Worm (Caenorhabditis elegans) whole organism, L1 larva: ENCODE data around the gene eif-2Balpha.

Experiments
- C04F5.9 ChIP-seq: sonication (generic microtip); optimal IDR thresholded peaks from 2 replicates; lab custom pipeline; 2016; ENCODE audit warnings: missing genetic modification characterization, missing compliant biosample characterization
- C16A3.4 ChIP-seq: fragments of 150-350 bp; optimal IDR thresholded peaks from 2 replicates; lab custom pipeline; 2014; ENCODE audit warnings: missing biosample characterization, missing genetic modification characterization
- C34B4.2 ChIP-seq: sonication (generic microtip); optimal IDR thresholded peaks from 2 replicates; lab custom pipeline; 2017; ENCODE audit warnings: mild to moderate bottlenecking, missing genetic modification characterization, missing compliant biosample characterization
- F16B12.6 ChIP-seq: fragments of 150-350 bp; optimal IDR thresholded peaks from 2 replicates; lab custom pipeline; 2014; ENCODE audit warnings: missing biosample characterization, missing genetic modification characterization
- aha-1 ChIP-seq: fragments of 150-350 bp; optimal IDR thresholded peaks from 2 replicates; lab custom pipeline; 2014; ENCODE audit warnings: missing biosample characterization, missing genetic modification characterization
- aly-2 ChIP-seq: fragments of 150-350 bp; optimal IDR thresholded peaks from 2 replicates; lab custom pipeline; 2014; ENCODE audit warnings: missing biosample characterization, missing genetic modification characterization
- ama-1 ChIP-seq: fragments of 150-350 bp; optimal IDR thresholded peaks from 2 replicates; lab custom pipeline; 2014
- ceh-8 ChIP-seq: fragments of 200-800 bp; sonication (Bioruptor generic); optimal IDR thresholded peaks from 2 replicates; lab custom pipeline; 2018; ENCODE audit warnings: mild to moderate bottlenecking, missing genetic modification characterization, moderate library complexity, missing compliant biosample characterization
- ceh-82 ChIP-seq, 3 experiments: fragments of 150-350 bp in 1 of 3; sonication (generic microtip) in 2 of 3; optimal IDR thresholded peaks; 2 replicates each; lab custom pipeline; 2014 to 2017; ENCODE audit warnings: missing biosample characterization in 3 of 3, missing genetic modification characterization in 3 of 3
- ceh-88 ChIP-seq: fragments of 200-800 bp; sonication (Bioruptor generic); IDR thresholded peaks from 2 replicates; pipeline ENCODE4 v1.3.6; 2022; ENCODE audit warnings: missing genetic modification characterization, missing compliant biosample characterization
- efl-1 ChIP-seq, 4 experiments: fragments of 150-350 bp; optimal IDR thresholded peaks in 3 of 4; peaks in 1 of 4; 1 replicate in 1 of 4; 2 replicates in 3 of 4; lab custom pipeline; 2014; ENCODE audit warnings: missing biosample characterization in 2 of 4, missing genetic modification characterization in 2 of 4, missing genetic modification reagents in 2 of 4
- egl-27 ChIP-seq, 2 experiments: fragments of 150-350 bp in 1 of 2; sonication (generic microtip); optimal IDR thresholded peaks; 3 replicates each; lab custom pipeline; 2017 to 2018; ENCODE audit warnings: missing biosample characterization in 2 of 2, missing genetic modification characterization in 2 of 2, missing genetic modification reagents in 2 of 2
- fkh-4 ChIP-seq: sonication (generic microtip); optimal IDR thresholded peaks from 2 replicates; lab custom pipeline; 2016; ENCODE audit warnings: missing compliant biosample characterization, missing genetic modification characterization, borderline replicate concordance
- fkh-8 ChIP-seq: sonication (generic microtip); optimal IDR thresholded peaks from 2 replicates; lab custom pipeline; 2016; ENCODE audit warnings: mild to moderate bottlenecking, missing genetic modification characterization, missing compliant biosample characterization
- grh-1 ChIP-seq: fragments of 200-800 bp; sonication (Bioruptor generic); IDR thresholded peaks from 2 replicates; pipeline ENCODE4 v1.3.6; 2022; ENCODE audit warnings: missing genetic modification reagents, missing genetic modification characterization, missing compliant biosample characterization
- hlh-4 ChIP-seq: sonication (generic microtip); optimal IDR thresholded peaks from 2 replicates; lab custom pipeline; 2016; ENCODE audit warnings: mild to moderate bottlenecking, missing genetic modification characterization, missing compliant biosample characterization
- irx-1 ChIP-seq: sonication (generic microtip); optimal IDR thresholded peaks from 2 replicates; lab custom pipeline; 2016; ENCODE audit warnings: missing genetic modification characterization, missing compliant biosample characterization
- lin-35 ChIP-seq, 2 experiments: fragments of 150-350 bp; optimal IDR thresholded peaks; 2 replicates each; lab custom pipeline; 2014; ENCODE audit warnings: missing biosample characterization in 2 of 2, missing genetic modification characterization in 2 of 2, missing genetic modification reagents in 2 of 2
- lir-3 ChIP-seq: sonication (generic microtip); optimal IDR thresholded peaks from 2 replicates; lab custom pipeline; 2016; ENCODE audit warnings: mild to moderate bottlenecking, missing genetic modification characterization, moderate library complexity, missing compliant biosample characterization; ENCODE audit not compliant: poor library complexity
- lsy-2 ChIP-seq, 2 experiments: fragments of 150-350 bp; optimal IDR thresholded peaks; 2 replicates each; lab custom pipeline; 2014; ENCODE audit warnings: missing biosample characterization in 2 of 2, missing genetic modification characterization in 2 of 2
- mab-9 ChIP-seq: fragments of 200-800 bp; sonication (Bioruptor generic); IDR thresholded peaks from 2 replicates; pipeline ENCODE4 v1.3.6; 2022; ENCODE audit warnings: missing genetic modification reagents, missing genetic modification characterization, missing compliant biosample characterization
- mef-2 ChIP-seq: fragments of 150-350 bp; optimal IDR thresholded peaks from 2 replicates; lab custom pipeline; 2014; ENCODE audit warnings: missing biosample characterization, missing genetic modification characterization
- nhr-12 ChIP-seq: sonication (generic microtip); optimal IDR thresholded peaks from 2 replicates; lab custom pipeline; 2017; ENCODE audit warnings: missing biosample characterization, missing genetic modification characterization
- nhr-19 ChIP-seq: fragments of 200-800 bp; sonication (Bioruptor generic); conservative IDR thresholded peaks from 2 replicates; pipeline ENCODE4 v1.3.6; 2022; ENCODE audit warnings: missing genetic modification characterization, missing compliant biosample characterization
- nhr-20 ChIP-seq: sonication (generic microtip); optimal IDR thresholded peaks from 2 replicates; lab custom pipeline; 2016; ENCODE audit warnings: mild to moderate bottlenecking, missing genetic modification characterization, missing compliant biosample characterization
- nhr-237 ChIP-seq: fragments of 150-350 bp; optimal IDR thresholded peaks from 2 replicates; lab custom pipeline; 2014; ENCODE audit warnings: missing biosample characterization, missing genetic modification characterization
- nhr-47 ChIP-seq: sonication (generic microtip); optimal IDR thresholded peaks from 2 replicates; lab custom pipeline; 2016; ENCODE audit warnings: mild to moderate bottlenecking, missing genetic modification characterization, moderate library complexity, missing compliant biosample characterization
- nhr-71 ChIP-seq: sonication (generic microtip); optimal IDR thresholded peaks from 2 replicates; lab custom pipeline; 2016; ENCODE audit warnings: mild to moderate bottlenecking, missing genetic modification characterization, moderate library complexity, missing compliant biosample characterization
- nhr-77 ChIP-seq: fragments of 150-350 bp; optimal IDR thresholded peaks from 2 replicates; lab custom pipeline; 2014; ENCODE audit warnings: missing biosample characterization, missing genetic modification characterization
- pqm-1 ChIP-seq: sonication (generic microtip); optimal IDR thresholded peaks from 3 replicates; lab custom pipeline; 2017; ENCODE audit warnings: missing biosample characterization, missing genetic modification characterization
- skn-1 ChIP-seq: fragments of 150-350 bp; optimal IDR thresholded peaks from 2 replicates; lab custom pipeline; 2014; ENCODE audit warnings: missing biosample characterization, missing genetic modification characterization
- snu-23 ChIP-seq: sonication (generic microtip); optimal IDR thresholded peaks from 2 replicates; lab custom pipeline; 2016; ENCODE audit warnings: missing genetic modification characterization, missing compliant biosample characterization
- sox-4 ChIP-seq: sonication (generic microtip); optimal IDR thresholded peaks from 2 replicates; lab custom pipeline; 2016; ENCODE audit warnings: missing genetic modification characterization, missing compliant biosample characterization
- sptf-1 ChIP-seq: fragments of 150-350 bp; optimal IDR thresholded peaks from 2 replicates; lab custom pipeline; 2014; ENCODE audit warnings: missing biosample characterization, missing genetic modification characterization
- sup-37 ChIP-seq: fragments of 200-800 bp; sonication (Bioruptor generic); optimal IDR thresholded peaks from 2 replicates; lab custom pipeline; 2018; ENCODE audit warnings: mild to moderate bottlenecking, missing genetic modification characterization, missing compliant biosample characterization
- tbx-2 ChIP-seq: sonication (generic microtip); optimal IDR thresholded peaks from 2 replicates; lab custom pipeline; 2016; ENCODE audit warnings: missing genetic modification characterization, missing compliant biosample characterization
- tlp-1 ChIP-seq: fragments of 150-350 bp; optimal IDR thresholded peaks from 2 replicates; lab custom pipeline; 2014; ENCODE audit warnings: missing biosample characterization, missing genetic modification characterization
- unc-130 ChIP-seq: fragments of 150-350 bp; optimal IDR thresholded peaks from 2 replicates; lab custom pipeline; 2017; ENCODE audit warnings: missing biosample characterization, missing genetic modification characterization, inconsistent platforms
- unc-30 ChIP-seq: sonication (generic microtip); optimal IDR thresholded peaks from 2 replicates; lab custom pipeline; 2017; ENCODE audit warnings: missing biosample characterization, missing genetic modification characterization
- unc-98 ChIP-seq: fragments of 200-800 bp; sonication (Bioruptor generic); IDR thresholded peaks from 2 replicates; pipeline ENCODE4 v1.3.6; 2022; ENCODE audit warnings: missing genetic modification characterization, missing compliant biosample characterization
- vab-15 ChIP-seq: sonication (generic microtip); optimal IDR thresholded peaks from 2 replicates; lab custom pipeline; 2017; ENCODE audit warnings: missing genotype, mild to moderate bottlenecking, missing genetic modification characterization, missing compliant biosample characterization
- xbp-1 ChIP-seq: sonication (generic microtip); optimal IDR thresholded peaks from 2 replicates; lab custom pipeline; 2016; ENCODE audit warnings: missing genetic modification characterization, missing compliant biosample characterization
- zag-1 ChIP-seq: fragments of 150-350 bp; optimal IDR thresholded peaks from 2 replicates; lab custom pipeline; 2014; ENCODE audit warnings: missing biosample characterization, missing genetic modification characterization
- ztf-11 ChIP-seq, 2 experiments: sonication (generic microtip); optimal IDR thresholded peaks; 2 replicates each; lab custom pipeline; 2016 to 2017; ENCODE audit warnings: missing genetic modification characterization in 2 of 2, missing biosample characterization in 1 of 2, missing compliant biosample characterization in 1 of 2

Gene eif-2Balpha

DNA sequence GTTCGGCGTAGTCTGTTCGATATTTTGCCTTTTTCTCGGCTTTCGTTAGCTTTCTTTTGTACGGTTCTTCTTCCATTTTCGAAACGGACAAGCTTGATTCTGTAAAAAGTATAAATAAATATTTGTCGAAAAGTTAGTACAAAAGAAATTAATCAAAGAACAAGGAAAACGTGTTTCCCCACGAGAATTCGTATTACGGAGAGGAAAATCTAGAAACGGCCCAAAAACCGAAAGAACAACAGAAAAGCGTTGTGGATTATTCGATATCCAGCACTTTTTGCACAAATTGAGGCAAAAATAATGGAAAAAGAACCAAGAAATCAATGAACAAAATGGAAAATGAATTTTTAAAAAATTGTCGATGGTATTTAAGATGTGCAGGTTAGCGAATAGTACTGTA lies 639 bp upstream of the eif-2Balpha start, which contains the start of gene mut-7:
mut-7 (minus strand) TSS at position 101 of the 400 bp plus-strand sequence.
- no peak for TF ChIP-seq ztf-11 (tag; optimal IDR thresholded peaks at IDR 0.05; lab: Kevin White, UChicago)
- TF ChIP-seq lsy-2 (tag; optimal IDR thresholded peaks at IDR 0.05; lab: Kevin White, UChicago) = no peak
- no peak for TF ChIP-seq xbp-1
- no peak for TF ChIP-seq sptf-1 (tag; lab: Kevin White, UChicago)
- TF ChIP-seq nhr-19 (GFP tag; lab: Robert Waterston, UW) = no peak
- no peak for TF ChIP-seq grh-1 (GFP tag; lab: Robert Waterston, UW)

DNA sequence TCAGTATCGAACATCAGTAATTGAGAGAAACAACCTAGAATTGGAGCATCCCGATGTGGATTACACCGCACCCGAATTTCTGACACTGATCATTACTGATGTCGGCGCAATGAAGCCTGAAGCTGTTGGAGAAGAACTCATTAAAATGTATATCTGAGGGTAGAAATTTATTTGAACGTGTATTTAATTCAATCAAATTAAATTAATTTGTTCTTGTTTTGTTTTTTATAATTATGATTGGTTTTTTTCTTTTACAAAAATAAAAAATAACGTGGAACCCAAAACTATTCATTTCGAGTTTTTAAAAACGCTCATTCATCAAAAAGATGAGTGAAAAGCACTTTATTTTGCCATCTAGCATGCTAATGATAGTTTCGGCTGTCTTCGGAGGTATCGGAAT lies 1.2 kb downstream of the eif-2Balpha start, which contains the start of gene ZK1098.9:
ZK1098.9 (plus strand) TSS at position 301 of the 400 bp plus-strand sequence.
- TF ChIP-seq skn-1 (tag; lab: Kevin White, UChicago) (no peak), ceh-8 (GFP tag; lab: Kevin White, UChicago) (no peak), ama-1 (lab: Kevin White, UChicago) (no peak), ztf-11 (tag; optimal IDR thresholded peaks at IDR 0.05; lab: Kevin White, UChicago) (no peak), snu-23 (no peak), nhr-20 (no peak), fkh-8 (tag; lab: Kevin White, UChicago) (no peak), nhr-237 (no peak), egl-27 (tag; optimal IDR thresholded peaks at IDR 0.05; lab: Kevin White, UChicago) (no peak), sup-37 (GFP tag; lab: Kevin White, UChicago) (no peak), lin-35 (GFP tag; optimal IDR thresholded peaks at IDR 0.05; lab: Kevin White, UChicago) (no peak), fkh-4 (tag; lab: Kevin White, UChicago) (no peak), zag-1 (tag; lab: Kevin White, UChicago) (no peak), ceh-88 (GFP tag; lab: Robert Waterston, UW) (no peak)
- TF ChIP-seq, all 84 proteins: peak for 0

DNA sequence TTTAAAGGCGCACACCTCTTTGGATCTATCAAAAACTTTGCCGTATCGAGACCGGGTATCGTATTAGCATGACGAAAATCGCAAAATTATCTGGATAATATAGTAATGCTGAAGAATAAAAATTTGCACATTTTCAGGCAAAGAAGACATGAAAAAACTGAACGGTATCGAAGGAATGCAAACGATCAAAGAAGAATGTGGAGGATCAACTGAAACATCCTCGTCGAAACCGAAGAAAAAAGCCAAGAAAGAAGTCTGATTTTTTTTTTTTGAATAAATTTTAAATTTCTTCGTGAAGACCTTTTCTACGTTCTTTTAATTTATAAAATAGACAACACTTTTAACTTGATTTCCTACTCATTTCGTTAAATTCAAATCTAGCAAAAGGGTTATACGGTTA lies 1.9 kb downstream of the eif-2Balpha start, which contains the start of gene ZK1098.12:
ZK1098.12 (plus strand) TSS at position 301 of the 400 bp plus-strand sequence.
- TF ChIP-seq efl-1 (optimal IDR thresholded peaks at IDR 0.05; lab: Kevin White, UChicago) = no peak
- TF ChIP-seq efl-1 (GFP tag; optimal IDR thresholded peaks at IDR 0.05 in 1 of 2; lab: Kevin White, UChicago) = peak in 1 of 2 experiments; percentile 76
- TF ChIP-seq sptf-1 (tag; lab: Kevin White, UChicago) = no peak

DNA sequence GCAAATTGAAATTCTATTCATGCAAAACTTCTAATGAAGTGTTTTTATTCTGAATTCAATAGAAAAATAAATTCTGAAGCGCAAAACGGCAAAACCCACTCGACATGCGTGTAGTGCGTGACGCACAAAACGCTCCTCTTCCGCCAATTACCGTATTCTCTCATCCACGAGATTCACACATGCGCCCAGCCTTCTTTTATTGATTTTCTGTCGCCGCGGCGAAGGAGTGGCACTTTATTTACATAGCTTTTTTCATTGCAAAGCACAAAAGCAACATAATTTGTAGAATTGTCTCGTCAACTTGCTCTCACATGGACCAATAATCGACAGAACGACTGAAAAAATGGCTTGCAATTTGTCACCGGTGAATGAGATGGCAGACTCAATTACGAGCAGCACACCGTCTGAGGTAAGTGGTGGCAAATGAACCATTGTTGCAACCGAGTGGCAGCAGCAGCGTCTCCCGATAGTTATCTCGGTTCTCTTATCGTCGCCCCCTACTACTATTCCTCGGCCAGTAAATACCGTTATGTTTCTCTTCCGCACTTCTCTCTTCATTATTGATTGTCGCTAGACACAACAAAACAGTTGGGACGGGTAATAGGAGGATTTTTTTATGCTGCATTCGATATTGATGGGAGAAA lies 3.2 kb downstream of the eif-2Balpha start, which contains the start of gene unc-16:
unc-16 (plus strand) TSS at position 243 of the 644 bp plus-strand sequence.
- TF ChIP-seq aly-2 (tag; lab: Kevin White, UChicago) = peak; percentile 72
- TF ChIP-seq irx-1 (tag; lab: Kevin White, UChicago) = peak; percentile 89
- peak in 1 of 2 experiments; percentile 78 for TF ChIP-seq ztf-11 (tag; optimal IDR thresholded peaks at IDR 0.05; lab: Kevin White, UChicago)
- peak; percentile 87 for TF ChIP-seq nhr-19 (GFP tag; lab: Robert Waterston, UW)
- no peak for TF ChIP-seq hlh-4 (tag; lab: Kevin White, UChicago)
- TF ChIP-seq lir-3 (tag; lab: Kevin White, UChicago) = peak; percentile 79
- TF ChIP-seq unc-98 (GFP tag; lab: Robert Waterston, UW) = no peak
- TF ChIP-seq aha-1 = peak; percentile 67
- peak; percentile 95 for TF ChIP-seq nhr-71
- peak; percentile 78 to 92 (median 89) for TF ChIP-seq ceh-82 (tag; optimal IDR thresholded peaks at IDR 0.05; lab: Kevin White, UChicago)
- peak; percentile 83 for TF ChIP-seq ama-1 (lab: Kevin White, UChicago)
- TF ChIP-seq pqm-1 = no peak
- TF ChIP-seq fkh-8 (tag; lab: Kevin White, UChicago) = peak; percentile 90
- peak; percentile 92 for TF ChIP-seq nhr-47 (tag; lab: Kevin White, UChicago)
- no peak for TF ChIP-seq tlp-1 (tag; lab: Kevin White, UChicago)
- TF ChIP-seq tbx-2 = peak; percentile 93
- TF ChIP-seq skn-1 (tag; lab: Kevin White, UChicago) = peak; percentile 87
- peak; percentile 44 for TF ChIP-seq mef-2
- TF ChIP-seq C04F5.9 = peak; percentile 83
- TF ChIP-seq nhr-20 = peak; percentile 90
- TF ChIP-seq mab-9 (GFP tag; lab: Robert Waterston, UW) = peak; percentile 69; the same call in 1 of the 2 replicates
- TF ChIP-seq F16B12.6 = peak; percentile 69
- TF ChIP-seq sox-4 (tag; lab: Kevin White, UChicago) = peak; percentile 67
- TF ChIP-seq C34B4.2 (tag; lab: Kevin White, UChicago) = no peak
- no peak for TF ChIP-seq unc-30 (tag; lab: Kevin White, UChicago)
- peak; percentile 88 for TF ChIP-seq unc-130
- TF ChIP-seq ceh-8 (GFP tag; lab: Kevin White, UChicago) = peak; percentile 85
- TF ChIP-seq C16A3.4 (tag; lab: Kevin White, UChicago) = peak; percentile 85
- TF ChIP-seq lin-35 (GFP tag; optimal IDR thresholded peaks at IDR 0.05; lab: Kevin White, UChicago) = peak; percentile 86
- TF ChIP-seq nhr-77 (tag; lab: Kevin White, UChicago) = peak; percentile 78
- TF ChIP-seq nhr-12 (tag; lab: Kevin White, UChicago) = no peak
- no peak for TF ChIP-seq vab-15 (tag; lab: Kevin White, UChicago)
